Worm (Caenorhabditis elegans): ENCODE results near the gene dnpp-1.

DNA sequence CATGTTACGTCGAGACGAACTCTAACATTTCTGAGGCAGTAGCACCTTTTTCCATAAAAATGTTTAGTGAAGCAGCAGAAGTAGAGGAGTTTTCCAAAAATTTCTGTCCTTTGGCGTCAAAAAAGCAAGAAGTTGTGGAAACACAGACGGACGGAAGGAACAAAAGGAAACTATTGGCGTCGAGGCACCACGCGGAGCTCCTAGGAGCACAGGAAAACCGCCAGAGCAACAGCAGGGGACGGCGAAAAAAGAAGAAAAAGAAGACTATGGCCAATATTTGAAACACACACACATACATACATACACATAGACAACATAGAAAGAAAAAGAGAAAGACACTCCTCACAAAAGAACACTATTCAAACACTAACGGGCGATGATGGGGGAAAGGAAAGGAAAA, 20.7 kb downstream of the dnpp-1 start:
- TF ChIP-seq ces-1 (GFP tag; optimal IDR thresholded peaks at IDR 0.05), result no peak
- TF ChIP-seq tbx-8 (GFP tag; optimal IDR thresholded peaks at IDR 0.05), result no peak
- no peak for TF ChIP-seq ztf-11 (tag; optimal IDR thresholded peaks at IDR 0.05)
- TF ChIP-seq pha-4 (tag; optimal IDR thresholded peaks at IDR 0.05), result no peak
- TF ChIP-seq nhr-76 (tag; optimal IDR thresholded peaks at IDR 0.05), result no peak
- TF ChIP-seq mls-2 (tag; optimal IDR thresholded peaks at IDR 0.05), result no peak
- no peak for TF ChIP-seq lin-32 (GFP tag; optimal IDR thresholded peaks at IDR 0.05)
- no peak for TF ChIP-seq lsy-2 (tag; optimal IDR thresholded peaks at IDR 0.05)

Measured in whole organism, mixed stage, embryonic.